Worm (Caenorhabditis elegans): ENCODE measurements around the gene flp-11.

The flp-11 gene

ce11 chrX:4699411-4700050 lies 21.6 kb upstream of the flp-11 start, which contains the start of gene hyl-2:
Gene hyl-2 (minus strand): TSS chrX:4699461.
- TF ChIP-seq ceh-39 (tag; optimal IDR thresholded peaks at IDR 0.05): no peak
- TF ChIP-seq nhr-12 (tag; optimal IDR thresholded peaks at IDR 0.05): no peak
- TF ChIP-seq drap-1 (GFP tag; optimal IDR thresholded peaks at IDR 0.05): no peak
- peak; percentile 8 for TF ChIP-seq mls-2 (tag; optimal IDR thresholded peaks at IDR 0.05)
- no peak for TF ChIP-seq elt-3 (tag; optimal IDR thresholded peaks at IDR 0.05)
- no peak for TF ChIP-seq unc-120 (tag; optimal IDR thresholded peaks at IDR 0.05; ENCODE audit: poor library complexity, severe bottlenecking)
- peak; percentile 5 for TF ChIP-seq hlh-1 (tag; optimal IDR thresholded peaks at IDR 0.05)
- no peak for TF ChIP-seq lsy-2 (tag; optimal IDR thresholded peaks at IDR 0.05)
- no peak for TF ChIP-seq nhr-76 (tag; optimal IDR thresholded peaks at IDR 0.05)
- TF ChIP-seq ceh-83 (GFP tag; optimal IDR thresholded peaks at IDR 0.05): no peak
- no peak for TF ChIP-seq sem-2 (GFP tag; optimal IDR thresholded peaks at IDR 0.05)
- TF ChIP-seq elt-1 (tag; optimal IDR thresholded peaks at IDR 0.05; ENCODE audit: borderline replicate concordance, insufficient read depth): peak; percentile 21
- no peak for TF ChIP-seq pha-4 (tag; optimal IDR thresholded peaks at IDR 0.05)
- no peak for TF ChIP-seq snpc-4 (tag; optimal IDR thresholded peaks at IDR 0.05)
- TF ChIP-seq lin-32 (GFP tag; optimal IDR thresholded peaks at IDR 0.05): no peak
- TF ChIP-seq ham-2 (GFP tag; optimal IDR thresholded peaks at IDR 0.05): peak; percentile 37
- TF ChIP-seq nhr-237 (tag; optimal IDR thresholded peaks at IDR 0.05): no peak
- no peak for TF ChIP-seq flh-1 (GFP tag; optimal IDR thresholded peaks at IDR 0.05)
- TF ChIP-seq mep-1 (tag; optimal IDR thresholded peaks at IDR 0.05): no peak
- no peak for TF ChIP-seq M03D4.4 (tag; optimal IDR thresholded peaks at IDR 0.05)
- no peak for TF ChIP-seq ceh-43 (GFP tag; optimal IDR thresholded peaks at IDR 0.05)
- no peak for TF ChIP-seq bed-3 (GFP tag; optimal IDR thresholded peaks at IDR 0.05)
- peak; percentile 10 for TF ChIP-seq lin-13 (tag; optimal IDR thresholded peaks at IDR 0.05)
- no peak for TF ChIP-seq unc-39 (tag; optimal IDR thresholded peaks at IDR 0.05)
- no peak for TF ChIP-seq nhr-28 (tag; optimal IDR thresholded peaks at IDR 0.05)
- TF ChIP-seq nhr-2 (tag; optimal IDR thresholded peaks at IDR 0.05): no peak
- TF ChIP-seq blmp-1 (tag; optimal IDR thresholded peaks at IDR 0.05): no peak
- no peak for TF ChIP-seq ces-1 (GFP tag; optimal IDR thresholded peaks at IDR 0.05)
- TF ChIP-seq unc-62 (GFP tag; optimal IDR thresholded peaks at IDR 0.05): no peak
- TF ChIP-seq ztf-11 (tag; optimal IDR thresholded peaks at IDR 0.05): no peak
- no peak for TF ChIP-seq tbx-8 (GFP tag; optimal IDR thresholded peaks at IDR 0.05)
- peak; percentile 42 for TF ChIP-seq sptf-1 (tag; optimal IDR thresholded peaks at IDR 0.05)
- no peak for TF ChIP-seq zip-8 (tag; optimal IDR thresholded peaks at IDR 0.05)
- no peak for TF ChIP-seq mab-5 (tag; optimal IDR thresholded peaks at IDR 0.05)
- peak; percentile 39 for TF ChIP-seq cnd-1 (tag; optimal IDR thresholded peaks at IDR 0.05)

- no peak for TF ChIP-seq cnd-1 (tag; optimal IDR thresholded peaks at IDR 0.05)
- TF ChIP-seq pha-4 (tag; optimal IDR thresholded peaks at IDR 0.05): no peak
- no peak for TF ChIP-seq nhr-28 (tag; optimal IDR thresholded peaks at IDR 0.05)
- TF ChIP-seq elt-1 (tag; optimal IDR thresholded peaks at IDR 0.05; ENCODE audit: borderline replicate concordance, insufficient read depth): no peak
- no peak for TF ChIP-seq drap-1 (GFP tag; optimal IDR thresholded peaks at IDR 0.05)
- TF ChIP-seq blmp-1 (tag; optimal IDR thresholded peaks at IDR 0.05): no peak
- TF ChIP-seq mep-1 (tag; optimal IDR thresholded peaks at IDR 0.05): no peak
- TF ChIP-seq zip-8 (tag; optimal IDR thresholded peaks at IDR 0.05): no peak
- no peak for TF ChIP-seq nhr-237 (tag; optimal IDR thresholded peaks at IDR 0.05)
- TF ChIP-seq mab-5 (tag; optimal IDR thresholded peaks at IDR 0.05): no peak
- no peak for TF ChIP-seq ceh-39 (tag; optimal IDR thresholded peaks at IDR 0.05)
Observed at ce11 chrX:4698271-4698670, 20.3 kb upstream of the flp-11 start.

ce11 chrX:4694611-4695370 lies 16.9 kb upstream of the flp-11 start:
- TF ChIP-seq drap-1 (GFP tag; optimal IDR thresholded peaks at IDR 0.05): no peak
- TF ChIP-seq nhr-12 (tag; optimal IDR thresholded peaks at IDR 0.05): no peak
- TF ChIP-seq ham-2 (GFP tag; optimal IDR thresholded peaks at IDR 0.05): peak; percentile 93
- TF ChIP-seq mls-2 (tag; optimal IDR thresholded peaks at IDR 0.05): no peak
- no peak for TF ChIP-seq nhr-237 (tag; optimal IDR thresholded peaks at IDR 0.05)
- TF ChIP-seq blmp-1 (tag; optimal IDR thresholded peaks at IDR 0.05): peak; percentile 28
- TF ChIP-seq elt-3 (tag; optimal IDR thresholded peaks at IDR 0.05): no peak
- TF ChIP-seq mab-5 (tag; optimal IDR thresholded peaks at IDR 0.05): no peak
- TF ChIP-seq nhr-76 (tag; optimal IDR thresholded peaks at IDR 0.05): no peak
- TF ChIP-seq snpc-4 (tag; optimal IDR thresholded peaks at IDR 0.05): no peak
- no peak for TF ChIP-seq tbx-8 (GFP tag; optimal IDR thresholded peaks at IDR 0.05)
- no peak for TF ChIP-seq sem-2 (GFP tag; optimal IDR thresholded peaks at IDR 0.05)
- TF ChIP-seq unc-62 (GFP tag; optimal IDR thresholded peaks at IDR 0.05): no peak
- TF ChIP-seq elt-1 (tag; optimal IDR thresholded peaks at IDR 0.05; ENCODE audit: borderline replicate concordance, insufficient read depth): no peak
- TF ChIP-seq hlh-1 (tag; optimal IDR thresholded peaks at IDR 0.05): no peak
- no peak for TF ChIP-seq ceh-43 (GFP tag; optimal IDR thresholded peaks at IDR 0.05)

All from whole organism, mixed stage, embryonic.